Worm (Caenorhabditis elegans): ENCODE results near the gene spas-1.

spas-1 gene

DNA sequence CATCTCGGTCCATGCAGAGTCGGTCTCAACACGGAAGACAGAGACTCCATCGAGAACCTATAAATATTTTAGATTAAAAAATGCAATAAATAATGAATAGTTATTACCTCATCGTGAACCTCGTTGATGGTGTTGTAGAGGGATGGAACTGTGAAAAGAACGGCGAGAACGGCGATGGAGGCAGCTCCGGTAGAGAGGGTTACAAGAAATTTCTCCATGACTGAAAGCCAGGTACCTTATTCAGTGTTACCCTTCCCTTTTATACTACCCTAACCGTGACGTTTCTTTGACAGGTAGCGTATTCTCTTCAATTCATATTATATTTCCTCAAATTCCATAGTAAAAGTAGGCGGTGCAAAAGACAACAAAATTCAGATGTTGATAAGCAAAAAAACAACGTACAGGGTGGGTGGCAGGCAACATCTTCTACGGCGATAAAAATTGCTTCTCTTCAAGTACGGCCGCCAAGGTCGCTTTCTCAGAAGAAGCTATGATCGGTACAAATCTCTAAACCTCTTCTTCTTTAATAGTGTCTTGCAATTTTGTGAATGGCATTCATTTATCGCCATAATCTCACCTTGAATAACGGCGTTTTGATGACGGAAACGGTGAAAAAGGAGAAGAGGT is 10.4 kb upstream of the spas-1 start, which contains the start of gene col-10:
Gene col-10 (minus strand): TSS at position 235 of the 627 bp plus-strand sequence.
- TF ChIP-seq sma-3 (GFP tag; optimal IDR thresholded peaks at IDR 0.05), result peak; percentile 32
- no peak for TF ChIP-seq ztf-1 (GFP tag; conservative IDR thresholded peaks at IDR 0.05)
- TF ChIP-seq mab-5 (tag; optimal IDR thresholded peaks at IDR 0.05), result no peak
- TF ChIP-seq elt-1 (tag; optimal IDR thresholded peaks at IDR 0.05), result no peak
- no peak for TF ChIP-seq mbf-1 (tag; optimal IDR thresholded peaks at IDR 0.05)
- no peak for TF ChIP-seq lin-39 (tag; optimal IDR thresholded peaks at IDR 0.05)
- TF ChIP-seq fos-1 (tag; optimal IDR thresholded peaks at IDR 0.05), result peak; percentile 3
- TF ChIP-seq ama-1 (optimal IDR thresholded peaks at IDR 0.05), result peak; percentile 91
- TF ChIP-seq crh-2 (tag; optimal IDR thresholded peaks at IDR 0.05), result peak; percentile 47
- no peak for TF ChIP-seq ZK546.5 (tag; optimal IDR thresholded peaks at IDR 0.05)
- peak; percentile 39 for TF ChIP-seq sma-9 (GFP tag; optimal IDR thresholded peaks at IDR 0.05)
- no peak for TF ChIP-seq sma-9 (tag; optimal IDR thresholded peaks at IDR 0.05)
- peak; percentile 31 for TF ChIP-seq ceh-16 (tag; optimal IDR thresholded peaks at IDR 0.05)
- peak; percentile 19 for TF ChIP-seq egl-27 (tag; optimal IDR thresholded peaks at IDR 0.05)
- TF ChIP-seq nhr-21 (tag; optimal IDR thresholded peaks at IDR 0.05), result no peak
- peak; percentile 5 for TF ChIP-seq blmp-1 (tag; optimal IDR thresholded peaks at IDR 0.05; ENCODE audit: insufficient read depth)
- no peak for TF ChIP-seq aly-2 (tag; optimal IDR thresholded peaks at IDR 0.05)
- peak; percentile 44 for TF ChIP-seq nhr-25 (tag; optimal IDR thresholded peaks at IDR 0.05)
- TF ChIP-seq F13H6.1 (tag; optimal IDR thresholded peaks at IDR 0.05), result no peak
- no peak for TF ChIP-seq gmeb-1 (tag; optimal IDR thresholded peaks at IDR 0.05)
- TF ChIP-seq unc-39 (tag; optimal IDR thresholded peaks at IDR 0.05), result no peak

ce11 chrV:9166306-9166705 is 9.3 kb upstream of the spas-1 start:
- TF ChIP-seq elt-3 (tag; optimal IDR thresholded peaks at IDR 0.05), result no peak
- no peak for TF ChIP-seq C34F6.9 (tag; optimal IDR thresholded peaks at IDR 0.05)
- no peak for TF ChIP-seq aly-2 (tag; optimal IDR thresholded peaks at IDR 0.05)
- no peak for TF ChIP-seq elt-1 (tag; optimal IDR thresholded peaks at IDR 0.05)
- TF ChIP-seq nhr-10 (tag; optimal IDR thresholded peaks at IDR 0.05), result no peak
- TF ChIP-seq ztf-1 (GFP tag; conservative IDR thresholded peaks at IDR 0.05), result no peak
- peak; percentile 18 for TF ChIP-seq crh-2 (tag; optimal IDR thresholded peaks at IDR 0.05)
- no peak for TF ChIP-seq nhr-12 (tag; optimal IDR thresholded peaks at IDR 0.05)
- TF ChIP-seq mbf-1 (tag; optimal IDR thresholded peaks at IDR 0.05), result no peak
- TF ChIP-seq nhr-11 (tag; optimal IDR thresholded peaks at IDR 0.05), result no peak
- TF ChIP-seq lsy-2 (tag; optimal IDR thresholded peaks at IDR 0.05), result no peak
- no peak for TF ChIP-seq skn-1 (tag; optimal IDR thresholded peaks at IDR 0.05)
- TF ChIP-seq ceh-16 (tag; optimal IDR thresholded peaks at IDR 0.05), result peak; percentile 58
- peak; percentile 37 for TF ChIP-seq blmp-1 (tag; optimal IDR thresholded peaks at IDR 0.05; ENCODE audit: insufficient read depth)
- TF ChIP-seq sem-4 (tag; optimal IDR thresholded peaks at IDR 0.05), result no peak
- no peak for TF ChIP-seq ztf-11 (tag; optimal IDR thresholded peaks at IDR 0.05)
- TF ChIP-seq nhr-21 (tag; optimal IDR thresholded peaks at IDR 0.05), result no peak
- no peak for TF ChIP-seq lin-11 (tag; optimal IDR thresholded peaks at IDR 0.05)
- no peak for TF ChIP-seq ztf-4 (tag; optimal IDR thresholded peaks at IDR 0.05)
- TF ChIP-seq ama-1 (optimal IDR thresholded peaks at IDR 0.05), result no peak
- TF ChIP-seq R02D3.7 (tag; optimal IDR thresholded peaks at IDR 0.05), result no peak
- no peak for TF ChIP-seq unc-55 (GFP tag; optimal IDR thresholded peaks at IDR 0.05)
- TF ChIP-seq unc-62 (GFP tag; optimal IDR thresholded peaks at IDR 0.05), result no peak
- no peak for TF ChIP-seq fos-1 (tag; optimal IDR thresholded peaks at IDR 0.05)
- TF ChIP-seq sma-9 (GFP tag; optimal IDR thresholded peaks at IDR 0.05), result peak; percentile 70
- no peak for TF ChIP-seq sma-9 (tag; optimal IDR thresholded peaks at IDR 0.05)
- no peak for TF ChIP-seq mdl-1 (tag; optimal IDR thresholded peaks at IDR 0.05)
- no peak for TF ChIP-seq F13H6.1 (tag; optimal IDR thresholded peaks at IDR 0.05)
- TF ChIP-seq snpc-4 (tag; optimal IDR thresholded peaks at IDR 0.05), result no peak
- no peak for TF ChIP-seq alr-1 (tag; optimal IDR thresholded peaks at IDR 0.05)
- no peak for TF ChIP-seq nhr-23 (tag; optimal IDR thresholded peaks at IDR 0.05)
- TF ChIP-seq ZK546.5 (tag; optimal IDR thresholded peaks at IDR 0.05), result no peak
- no peak for TF ChIP-seq ceh-82 (tag; optimal IDR thresholded peaks at IDR 0.05)
- TF ChIP-seq unc-39 (tag; optimal IDR thresholded peaks at IDR 0.05), result no peak
- peak; percentile 21 for TF ChIP-seq nhr-129 (tag; optimal IDR thresholded peaks at IDR 0.05)
- TF ChIP-seq Y55F3AM.14 (GFP tag; optimal IDR thresholded peaks at IDR 0.05), result no peak
- TF ChIP-seq lin-39 (tag; optimal IDR thresholded peaks at IDR 0.05), result no peak
- no peak for TF ChIP-seq egl-27 (tag; optimal IDR thresholded peaks at IDR 0.05)
- TF ChIP-seq dmd-4 (tag; optimal IDR thresholded peaks at IDR 0.05), result no peak
- TF ChIP-seq zag-1 (tag; optimal IDR thresholded peaks at IDR 0.05), result no peak
- no peak for TF ChIP-seq nhr-237 (tag; optimal IDR thresholded peaks at IDR 0.05)
- no peak for TF ChIP-seq nhr-77 (tag; optimal IDR thresholded peaks at IDR 0.05)
- no peak for TF ChIP-seq peb-1 (tag; optimal IDR thresholded peaks at IDR 0.05)
- no peak for TF ChIP-seq lin-13 (GFP tag; optimal IDR thresholded peaks at IDR 0.05)
- peak; percentile 8 for TF ChIP-seq nhr-6 (tag; optimal IDR thresholded peaks at IDR 0.05)
- TF ChIP-seq sma-3 (GFP tag; optimal IDR thresholded peaks at IDR 0.05), result no peak
- TF ChIP-seq mab-5 (tag; optimal IDR thresholded peaks at IDR 0.05), result no peak
- peak; percentile 44 for TF ChIP-seq nhr-25 (tag; optimal IDR thresholded peaks at IDR 0.05)
- TF ChIP-seq gmeb-1 (tag; optimal IDR thresholded peaks at IDR 0.05), result no peak
